Worm (Caenorhabditis elegans) whole organism, L3 larva: Measurements from ENCODE around the gene rsf-1.

Experiments used
- mdl-1 ChIP-seq: fragments of 150-350 bp; optimal IDR thresholded peaks from 2 replicates; lab custom pipeline; 2014; ENCODE audit warnings: missing biosample characterization, missing genetic modification characterization
- nhr-12 ChIP-seq: fragments of 150-350 bp; optimal IDR thresholded peaks from 2 replicates; lab custom pipeline; 2014; ENCODE audit warnings: missing biosample characterization, missing genetic modification characterization

- TF ChIP-seq nhr-12 (tag; lab: Kevin White, UChicago) (no peak), mdl-1 (no peak)
Measured at ce11 chrII:11336163-11336562, 30.0 kb downstream of the rsf-1 start.
